Worm (Caenorhabditis elegans): ENCODE results near the gene Y75B8A.23.

Gene Y75B8A.23

DNA sequence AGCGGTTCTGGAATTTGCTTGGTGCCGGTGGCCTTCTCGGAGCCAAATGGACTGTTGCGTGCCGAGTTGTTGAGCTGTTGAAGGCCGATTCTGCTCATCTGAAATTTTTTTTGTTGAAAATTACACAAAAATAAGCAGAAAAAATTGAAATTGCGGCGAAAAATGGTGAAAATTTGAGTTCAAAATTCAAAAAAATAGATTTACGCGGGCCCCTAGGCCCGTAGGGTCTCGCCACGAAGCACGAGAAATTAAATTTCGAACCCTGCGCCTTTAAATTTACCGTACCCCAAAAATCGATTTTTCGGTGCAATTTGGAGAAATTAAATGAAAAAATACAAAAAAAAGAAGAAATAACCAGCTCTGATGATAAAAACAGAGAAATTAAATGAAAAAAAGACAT lies 25.2 kb upstream of the Y75B8A.23 start, which contains the start of gene gmn-1:
TSS of gene gmn-1 (minus strand) at position 98 of the 400 bp plus-strand sequence.
- no peak for TF ChIP-seq T22C8.4 (GFP tag; IDR thresholded peaks at IDR 0.05)
- TF ChIP-seq med-1 (GFP tag; optimal IDR thresholded peaks at IDR 0.05; ENCODE audit: insufficient read depth): no peak
- no peak for TF ChIP-seq ztf-23 (GFP tag; IDR thresholded peaks at IDR 0.05)
- TF ChIP-seq cog-1 (tag; optimal IDR thresholded peaks at IDR 0.05): no peak
- no peak for TF ChIP-seq klf-2 (GFP tag; conservative IDR thresholded peaks at IDR 0.05)
- no peak for TF ChIP-seq tab-1 (GFP tag; IDR thresholded peaks at IDR 0.05)
- TF ChIP-seq ztf-29 (GFP tag; IDR thresholded peaks at IDR 0.05): no peak
- TF ChIP-seq flt-1 (GFP tag; IDR thresholded peaks at IDR 0.05): no peak
- TF ChIP-seq ref-1 (GFP tag; conservative IDR thresholded peaks at IDR 0.05): no peak

ce11 chrIII:12226089-12226682 lies 24.3 kb upstream of the Y75B8A.23 start, which contains the start of the genes Y75B8A.18 and Y75B8A.19:
Y75B8A.18 (minus strand) TSS chrIII:12226230.
Y75B8A.19 (plus strand) TSS chrIII:12226632.
- TF ChIP-seq klf-2 (GFP tag; conservative IDR thresholded peaks at IDR 0.05) (no peak), cog-1 (tag; optimal IDR thresholded peaks at IDR 0.05) (no peak), tab-1 (GFP tag; IDR thresholded peaks at IDR 0.05) (no peak), T22C8.4 (GFP tag; IDR thresholded peaks at IDR 0.05) (no peak), flt-1 (GFP tag; IDR thresholded peaks at IDR 0.05) (no peak), ref-1 (GFP tag; conservative IDR thresholded peaks at IDR 0.05) (no peak)

- TF ChIP-seq klf-2 (GFP tag; conservative IDR thresholded peaks at IDR 0.05) (no peak), ztf-29 (GFP tag; IDR thresholded peaks at IDR 0.05) (no peak), cog-1 (tag; optimal IDR thresholded peaks at IDR 0.05) (no peak), tab-1 (GFP tag; IDR thresholded peaks at IDR 0.05) (no peak), ref-1 (GFP tag; conservative IDR thresholded peaks at IDR 0.05) (no peak)
Measured at ce11 chrIII:12227935-12228334, 22.5 kb upstream of the Y75B8A.23 start.

- TF ChIP-seq flt-1 (GFP tag; IDR thresholded peaks at IDR 0.05) (no peak), ztf-23 (GFP tag; IDR thresholded peaks at IDR 0.05) (no peak), cog-1 (tag; optimal IDR thresholded peaks at IDR 0.05) (no peak), med-1 (GFP tag; optimal IDR thresholded peaks at IDR 0.05; ENCODE audit: insufficient read depth) (no peak), ref-1 (GFP tag; conservative IDR thresholded peaks at IDR 0.05) (no peak), ztf-29 (GFP tag; IDR thresholded peaks at IDR 0.05) (no peak), klf-2 (GFP tag; conservative IDR thresholded peaks at IDR 0.05) (no peak), T22C8.4 (GFP tag; IDR thresholded peaks at IDR 0.05) (no peak), tab-1 (GFP tag; IDR thresholded peaks at IDR 0.05) (no peak)
Measured at ce11 chrIII:12230195-12230594, 20.3 kb upstream of the Y75B8A.23 start.

- TF ChIP-seq T22C8.4 (GFP tag; IDR thresholded peaks at IDR 0.05): no peak
- TF ChIP-seq cog-1 (tag; optimal IDR thresholded peaks at IDR 0.05): no peak
- no peak for TF ChIP-seq ztf-29 (GFP tag; IDR thresholded peaks at IDR 0.05)
- TF ChIP-seq ref-1 (GFP tag; conservative IDR thresholded peaks at IDR 0.05): no peak
- TF ChIP-seq med-1 (GFP tag; optimal IDR thresholded peaks at IDR 0.05; ENCODE audit: insufficient read depth): no peak
- TF ChIP-seq tab-1 (GFP tag; IDR thresholded peaks at IDR 0.05): no peak
- no peak for TF ChIP-seq ztf-23 (GFP tag; IDR thresholded peaks at IDR 0.05)
Measured at ce11 chrIII:12231539-12231938, 18.9 kb upstream of the Y75B8A.23 start.

ce11 chrIII:12233493-12233892 lies 17.0 kb upstream of the Y75B8A.23 start:
- TF ChIP-seq ztf-23 (GFP tag; IDR thresholded peaks at IDR 0.05): no peak
- no peak for TF ChIP-seq flt-1 (GFP tag; IDR thresholded peaks at IDR 0.05)
- no peak for TF ChIP-seq T22C8.4 (GFP tag; IDR thresholded peaks at IDR 0.05)
- no peak for TF ChIP-seq ztf-29 (GFP tag; IDR thresholded peaks at IDR 0.05)
- no peak for TF ChIP-seq med-1 (GFP tag; optimal IDR thresholded peaks at IDR 0.05; ENCODE audit: insufficient read depth)
- no peak for TF ChIP-seq ref-1 (GFP tag; conservative IDR thresholded peaks at IDR 0.05)

DNA sequence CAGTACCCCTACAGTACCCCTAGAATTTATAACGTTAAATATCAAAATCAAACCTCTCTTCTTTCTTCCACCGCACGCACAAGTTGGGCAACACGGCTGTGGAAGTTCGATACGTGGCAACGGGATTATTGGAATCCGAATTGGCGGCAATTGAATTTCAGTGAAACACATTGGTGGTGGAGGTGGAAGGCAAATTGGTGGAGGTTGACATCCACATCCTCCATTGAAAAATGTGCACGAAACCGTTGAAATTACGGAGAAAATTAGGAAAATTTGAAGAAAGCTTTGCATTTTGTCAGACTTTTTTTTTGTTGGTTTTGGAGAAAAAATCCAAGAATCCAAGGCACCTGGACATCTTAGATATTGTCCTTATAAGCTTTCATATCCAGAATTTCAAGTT lies 15.1 kb upstream of the Y75B8A.23 start:
- TF ChIP-seq med-1 (GFP tag; optimal IDR thresholded peaks at IDR 0.05; ENCODE audit: insufficient read depth) (no peak), klf-2 (GFP tag; conservative IDR thresholded peaks at IDR 0.05) (no peak), ztf-23 (GFP tag; IDR thresholded peaks at IDR 0.05) (no peak), tab-1 (GFP tag; IDR thresholded peaks at IDR 0.05) (no peak), ztf-29 (GFP tag; IDR thresholded peaks at IDR 0.05) (no peak), ref-1 (GFP tag; conservative IDR thresholded peaks at IDR 0.05) (no peak), T22C8.4 (GFP tag; IDR thresholded peaks at IDR 0.05) (no peak), cog-1 (tag; optimal IDR thresholded peaks at IDR 0.05) (no peak), flt-1 (GFP tag; IDR thresholded peaks at IDR 0.05) (no peak)

- TF ChIP-seq ref-1 (GFP tag; conservative IDR thresholded peaks at IDR 0.05) (no peak), cog-1 (tag; optimal IDR thresholded peaks at IDR 0.05) (no peak), klf-2 (GFP tag; conservative IDR thresholded peaks at IDR 0.05) (no peak), ztf-23 (GFP tag; IDR thresholded peaks at IDR 0.05) (no peak), tab-1 (GFP tag; IDR thresholded peaks at IDR 0.05) (no peak)
Measured at ce11 chrIII:12235914-12236313, 14.5 kb upstream of the Y75B8A.23 start, which contains the start of the genes grl-15 and fbxa-89. grl-15 (minus strand) TSS chrIII:12236014. fbxa-89 (plus strand) TSS chrIII:12236184.

ce11 chrIII:12245570-12245969 lies 4.9 kb upstream of the Y75B8A.23 start:
- TF ChIP-seq flt-1 (GFP tag; IDR thresholded peaks at IDR 0.05): no peak
- TF ChIP-seq tab-1 (GFP tag; IDR thresholded peaks at IDR 0.05): no peak
- TF ChIP-seq ztf-29 (GFP tag; IDR thresholded peaks at IDR 0.05): no peak
- TF ChIP-seq ztf-23 (GFP tag; IDR thresholded peaks at IDR 0.05): no peak
- TF ChIP-seq ref-1 (GFP tag; conservative IDR thresholded peaks at IDR 0.05): no peak
- no peak for TF ChIP-seq klf-2 (GFP tag; conservative IDR thresholded peaks at IDR 0.05)
- no peak for TF ChIP-seq T22C8.4 (GFP tag; IDR thresholded peaks at IDR 0.05)
- TF ChIP-seq cog-1 (tag; optimal IDR thresholded peaks at IDR 0.05): no peak
- TF ChIP-seq med-1 (GFP tag; optimal IDR thresholded peaks at IDR 0.05; ENCODE audit: insufficient read depth): no peak

DNA sequence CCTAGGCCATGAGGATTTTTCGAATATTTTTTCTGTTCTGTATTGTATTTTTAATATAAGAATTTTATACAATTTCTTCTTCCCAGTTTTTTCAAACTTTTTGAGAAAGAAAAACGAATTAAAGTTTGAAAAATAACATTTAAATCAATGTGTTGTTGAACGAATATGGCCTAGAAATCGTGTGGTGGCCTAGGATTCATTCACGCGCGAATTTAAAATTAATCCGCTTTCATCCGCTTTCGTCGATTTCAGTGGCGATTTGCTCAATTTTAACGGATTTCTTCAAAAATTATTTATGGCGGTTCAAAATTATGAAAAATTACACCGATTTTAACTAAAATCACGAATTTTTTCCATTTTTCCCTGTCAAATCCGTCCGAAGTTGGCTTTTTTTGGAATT lies 3.1 kb upstream of the Y75B8A.23 start:
- TF ChIP-seq T22C8.4 (GFP tag; IDR thresholded peaks at IDR 0.05): no peak
- TF ChIP-seq ref-1 (GFP tag; conservative IDR thresholded peaks at IDR 0.05): no peak
- TF ChIP-seq ztf-23 (GFP tag; IDR thresholded peaks at IDR 0.05): no peak
- no peak for TF ChIP-seq klf-2 (GFP tag; conservative IDR thresholded peaks at IDR 0.05)
- TF ChIP-seq flt-1 (GFP tag; IDR thresholded peaks at IDR 0.05): no peak
- TF ChIP-seq tab-1 (GFP tag; IDR thresholded peaks at IDR 0.05): no peak
- TF ChIP-seq ztf-29 (GFP tag; IDR thresholded peaks at IDR 0.05): no peak
- TF ChIP-seq cog-1 (tag; optimal IDR thresholded peaks at IDR 0.05): no peak
- no peak for TF ChIP-seq med-1 (GFP tag; optimal IDR thresholded peaks at IDR 0.05; ENCODE audit: insufficient read depth)

Data from whole organism, midembryonic.